Fruit fly (Drosophila melanogaster): ENCODE results near the gene Coprox.

Gene Coprox

DNA sequence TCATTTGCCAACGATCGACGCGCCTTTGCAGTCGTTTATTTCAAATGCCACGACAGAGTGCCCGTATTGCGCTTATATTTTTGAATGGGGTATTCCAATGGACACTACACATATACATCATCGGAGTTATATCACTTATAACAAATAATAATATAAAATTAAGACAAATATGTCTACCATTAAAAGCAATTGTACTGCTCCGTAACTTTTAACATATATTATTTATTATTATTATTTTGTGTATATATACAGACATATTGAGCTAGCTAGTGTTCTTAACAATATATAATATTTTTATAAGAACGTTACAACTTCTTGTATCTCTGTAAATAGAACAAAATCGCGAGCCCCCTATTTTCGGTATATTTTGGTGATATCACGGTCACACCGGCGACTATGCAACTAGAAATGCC is at the start of gene Coprox, which contains the start of gene sip2:
TSS of gene Coprox (plus strand) at position 400 of the 413 bp plus-strand sequence.
TSS of gene sip2 (minus strand) at position 53 of the 413 bp plus-strand sequence.
- no peak for TF ChIP-seq usp (GFP tag; optimal IDR thresholded peaks at IDR 0.05)
- no peak for TF ChIP-seq Dll (optimal IDR thresholded peaks at IDR 0.05)
- no peak for TF ChIP-seq pan (optimal IDR thresholded peaks at IDR 0.05)
- TF ChIP-seq psq (optimal IDR thresholded peaks at IDR 0.05): no peak
- TF ChIP-seq CG8478 (optimal IDR thresholded peaks at IDR 0.05): no peak
- TF ChIP-seq EcR (GFP tag; optimal IDR thresholded peaks at IDR 0.05): no peak

DNA sequence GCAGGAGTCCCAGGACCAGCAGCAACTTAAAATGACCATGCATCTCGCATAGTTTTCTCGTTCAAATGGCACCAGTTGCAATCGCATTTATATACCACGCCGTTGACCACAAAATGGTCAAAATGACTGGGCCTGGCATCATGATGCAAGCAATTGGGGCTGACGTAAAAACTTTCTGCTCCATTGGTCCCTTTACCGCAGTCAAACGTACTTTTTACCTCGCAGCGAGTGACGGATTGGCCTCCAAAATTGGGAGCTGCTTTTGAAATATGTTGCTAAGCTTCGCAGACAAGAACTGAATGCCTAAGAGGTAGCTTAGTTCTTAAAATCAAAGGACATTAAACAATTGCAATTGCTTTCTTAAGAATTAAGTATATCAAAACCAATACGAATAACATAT is 47.9 kb upstream of the Coprox start, which contains the start of gene CG32829:
TSS of gene CG32829 (minus strand) at position 101 of the 400 bp plus-strand sequence.
- TF ChIP-seq CG8478 (optimal IDR thresholded peaks at IDR 0.05): no peak

DNA sequence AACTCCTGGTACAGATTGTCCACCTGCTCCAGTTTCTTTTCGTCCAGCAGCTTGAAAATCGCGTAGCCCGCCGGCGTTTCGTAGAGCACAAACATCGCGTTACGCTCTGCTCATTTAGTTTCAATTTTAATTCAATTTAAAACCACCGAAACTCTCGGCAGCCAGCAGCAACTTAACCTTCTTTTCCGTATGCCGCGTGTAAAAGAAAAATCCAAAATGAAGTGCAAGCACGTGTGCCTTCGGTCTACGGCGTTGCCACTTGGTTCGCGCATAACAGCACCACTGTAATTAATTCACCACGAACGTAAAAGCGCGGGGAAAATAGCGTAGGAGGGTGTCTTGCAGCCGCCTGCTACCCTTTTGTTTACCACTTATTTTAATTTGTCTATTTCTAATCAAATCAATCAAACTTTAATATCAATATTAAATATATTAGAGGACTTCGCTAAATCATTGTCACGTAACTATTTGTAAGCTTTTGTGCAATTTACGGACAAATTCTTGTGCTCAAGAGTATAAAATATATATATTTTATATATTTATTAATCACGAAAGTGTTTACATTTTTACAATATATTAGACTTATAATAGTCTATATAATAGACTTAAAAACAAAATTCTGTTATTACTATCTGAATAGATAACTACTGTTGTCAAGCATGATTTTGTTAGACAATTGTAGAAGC is 45.6 kb upstream of the Coprox start, which contains the start of gene nop5:
TSS of gene nop5 (minus strand) at position 227 of the 686 bp plus-strand sequence.
- TF ChIP-seq EcR (GFP tag; optimal IDR thresholded peaks at IDR 0.05) (no peak), pan (optimal IDR thresholded peaks at IDR 0.05) (peak; percentile 97)

dm6 chr2L:6919203-6919849 is 44.9 kb upstream of the Coprox start:
- TF ChIP-seq psq (optimal IDR thresholded peaks at IDR 0.05) (no peak), usp (GFP tag; optimal IDR thresholded peaks at IDR 0.05) (no peak), EcR (GFP tag; optimal IDR thresholded peaks at IDR 0.05) (no peak), pan (optimal IDR thresholded peaks at IDR 0.05) (no peak), Dll (optimal IDR thresholded peaks at IDR 0.05) (no peak), CG8478 (optimal IDR thresholded peaks at IDR 0.05) (no peak)

- no peak for TF ChIP-seq Dll (optimal IDR thresholded peaks at IDR 0.05)
Measured at dm6 chr2L:6919850-6920660, 44.2 kb upstream of the Coprox start, which contains the start of gene x16. Gene x16 (minus strand): TSS chr2L:6920210.

DNA sequence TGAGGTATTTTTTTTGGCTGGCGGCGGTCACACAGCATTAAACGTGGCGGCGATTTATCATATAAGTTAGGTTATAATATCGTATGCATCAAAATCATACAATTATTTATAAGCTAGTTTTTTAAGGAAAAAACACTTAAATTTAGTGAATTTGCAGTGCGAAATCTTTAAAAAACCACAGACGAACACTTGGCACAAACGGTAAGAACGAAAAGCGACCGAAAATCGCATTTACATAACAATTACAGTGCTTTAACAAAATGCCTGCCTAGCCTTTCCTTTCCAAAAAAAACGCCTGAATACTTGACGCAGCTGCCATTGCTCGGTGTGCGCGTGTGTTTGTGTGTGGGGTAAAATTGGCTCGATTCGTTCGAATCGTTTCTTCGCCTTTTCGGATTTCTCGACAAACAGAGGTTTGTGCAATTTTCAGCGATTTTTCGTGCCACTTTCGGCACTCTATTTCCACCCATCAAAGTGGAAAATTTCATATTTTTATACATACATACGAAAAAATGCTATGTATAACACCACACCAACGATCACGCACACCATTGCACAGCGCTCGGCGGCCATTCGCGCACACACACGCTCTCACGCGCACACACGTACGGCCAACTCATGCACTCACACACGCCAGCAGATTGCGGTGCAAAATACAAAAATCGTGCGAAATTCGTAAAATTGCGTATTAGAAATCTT is 43.4 kb upstream of the Coprox start, which contains the start of gene Hrb27C:
TSS of gene Hrb27C (plus strand) at position 44 of the 699 bp plus-strand sequence.
- peak; percentile 33 for TF ChIP-seq CG8478 (optimal IDR thresholded peaks at IDR 0.05)
- no peak for TF ChIP-seq usp (GFP tag; optimal IDR thresholded peaks at IDR 0.05)

DNA sequence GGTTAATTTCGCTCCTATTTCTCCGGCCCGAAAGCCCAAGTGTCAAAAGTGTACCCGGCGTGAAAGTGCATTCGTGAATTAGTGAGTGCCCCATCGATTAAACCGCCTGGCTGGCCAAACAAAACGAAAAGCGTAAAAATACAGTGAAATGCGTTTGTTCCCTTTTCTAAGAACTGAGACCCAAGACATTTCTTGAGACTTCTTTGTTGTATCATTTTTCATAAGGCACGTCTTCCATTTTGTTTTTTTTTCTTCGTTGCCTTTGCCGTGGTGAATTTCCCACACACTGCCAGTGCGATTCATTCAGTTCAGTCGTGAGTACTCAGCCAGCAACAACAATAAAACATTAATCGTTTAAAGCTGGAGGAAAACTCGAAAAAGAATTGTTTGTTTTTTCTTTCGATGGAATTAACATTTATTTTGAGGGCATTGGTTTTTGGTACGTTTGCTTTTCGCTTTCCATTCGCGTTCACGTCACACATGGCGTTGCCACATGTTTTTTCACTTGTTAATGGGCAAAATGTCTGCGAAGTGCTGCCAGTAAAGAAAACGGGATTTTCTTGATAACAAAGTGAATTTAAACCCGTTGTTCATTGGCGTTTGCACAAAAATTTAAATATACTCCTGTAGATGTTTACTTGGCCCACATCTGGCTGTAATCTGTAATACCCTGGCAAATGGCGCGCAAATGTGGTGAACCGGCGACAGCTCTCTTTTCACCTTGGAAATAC is 42.7 kb upstream of the Coprox start:
- no peak for TF ChIP-seq pan (optimal IDR thresholded peaks at IDR 0.05)
- no peak for TF ChIP-seq EcR (GFP tag; optimal IDR thresholded peaks at IDR 0.05)
- TF ChIP-seq CG8478 (optimal IDR thresholded peaks at IDR 0.05): no peak
- no peak for TF ChIP-seq Dll (optimal IDR thresholded peaks at IDR 0.05)
- no peak for TF ChIP-seq usp (GFP tag; optimal IDR thresholded peaks at IDR 0.05)

dm6 chr2L:6922091-6922753 is 42.0 kb upstream of the Coprox start:
- no peak for TF ChIP-seq usp (GFP tag; optimal IDR thresholded peaks at IDR 0.05)
- no peak for TF ChIP-seq Dll (optimal IDR thresholded peaks at IDR 0.05)
- no peak for TF ChIP-seq CG8478 (optimal IDR thresholded peaks at IDR 0.05)

DNA sequence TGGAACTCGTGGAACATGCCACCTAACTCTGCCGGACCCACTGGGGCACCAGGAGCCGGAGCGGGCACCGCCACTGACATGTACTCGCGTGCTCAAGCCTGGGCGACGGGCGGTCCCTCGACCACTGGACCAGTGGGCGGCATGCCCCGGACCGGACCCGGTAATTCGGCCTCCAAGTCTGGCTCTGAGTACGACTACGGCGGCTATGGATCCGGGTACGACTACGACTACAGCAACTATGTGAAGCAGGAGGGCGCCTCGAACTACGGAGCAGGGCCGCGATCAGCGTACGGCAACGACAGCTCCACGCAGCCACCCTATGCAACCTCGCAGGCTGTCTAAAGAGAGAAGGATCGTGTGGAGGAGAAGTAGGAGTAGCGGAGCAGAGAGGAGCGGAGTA is 39.1 kb upstream of the Coprox start:
- no peak for TF ChIP-seq CG8478 (optimal IDR thresholded peaks at IDR 0.05)
- TF ChIP-seq usp (GFP tag; optimal IDR thresholded peaks at IDR 0.05): no peak
- no peak for TF ChIP-seq EcR (GFP tag; optimal IDR thresholded peaks at IDR 0.05)
- no peak for TF ChIP-seq pan (optimal IDR thresholded peaks at IDR 0.05)
- TF ChIP-seq Dll (optimal IDR thresholded peaks at IDR 0.05): no peak
- TF ChIP-seq psq (optimal IDR thresholded peaks at IDR 0.05): no peak

DNA sequence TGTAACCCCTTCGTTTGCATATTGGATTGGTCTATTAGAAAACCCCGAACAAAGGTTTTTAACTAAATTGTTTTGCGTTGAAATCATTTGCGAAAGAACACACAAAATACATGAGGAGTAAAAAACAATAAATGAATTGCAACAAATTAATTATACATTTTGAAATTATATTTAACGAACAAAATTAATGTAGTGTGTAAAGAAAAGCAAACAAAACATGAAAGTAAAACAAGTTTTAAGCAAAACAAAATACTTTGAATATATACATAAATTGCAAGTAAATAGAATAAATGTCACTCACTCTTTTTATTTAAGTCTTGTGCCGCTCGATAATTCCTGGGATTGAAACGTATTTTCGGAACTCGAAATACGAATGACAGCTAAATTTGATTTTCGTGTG is 32.4 kb upstream of the Coprox start, which contains the start of gene CG43232:
TSS of gene CG43232 (plus strand) at position 301 of the 400 bp plus-strand sequence.
- TF ChIP-seq CG8478 (optimal IDR thresholded peaks at IDR 0.05) (no peak), EcR (GFP tag; optimal IDR thresholded peaks at IDR 0.05) (no peak), pan (optimal IDR thresholded peaks at IDR 0.05) (no peak), usp (GFP tag; optimal IDR thresholded peaks at IDR 0.05) (no peak), psq (optimal IDR thresholded peaks at IDR 0.05) (no peak), Dll (optimal IDR thresholded peaks at IDR 0.05) (no peak)

- TF ChIP-seq Dll (optimal IDR thresholded peaks at IDR 0.05) (no peak), usp (GFP tag; optimal IDR thresholded peaks at IDR 0.05) (no peak), EcR (GFP tag; optimal IDR thresholded peaks at IDR 0.05) (no peak), psq (optimal IDR thresholded peaks at IDR 0.05) (no peak), CG8478 (optimal IDR thresholded peaks at IDR 0.05) (no peak), pan (optimal IDR thresholded peaks at IDR 0.05) (no peak)
Measured at dm6 chr2L:6939698-6940097, 24.5 kb upstream of the Coprox start.

Measured in whole organism.